Worm (Caenorhabditis elegans) whole organism, L4 larva: ENCODE data around the gene lys-8.
A peak's percentile ranks its signal among the peaks of the same experiment; 100 is the strongest.

Source experiments
- F10B5.3 ChIP-seq: sonication (generic microtip); optimal IDR thresholded peaks from 2 replicates; lab custom pipeline; 2016; ENCODE audit warnings: mild to moderate bottlenecking, missing genetic modification characterization, missing compliant biosample characterization
- F26F4.8 ChIP-seq: fragments of 200-800 bp; sonication (Bioruptor generic); conservative IDR thresholded peaks from 2 replicates; pipeline ENCODE4 v1.3.6; 2022; ENCODE audit warnings: missing genetic modification characterization, missing compliant biosample characterization
- F49E8.2 ChIP-seq: sonication (generic microtip); optimal IDR thresholded peaks from 2 replicates; lab custom pipeline; 2016; ENCODE audit warnings: missing compliant biosample characterization, mild to moderate bottlenecking, missing genetic modification characterization, borderline replicate concordance
- R02D3.7 ChIP-seq: fragments of 150-350 bp; sonication (generic microtip); optimal IDR thresholded peaks from 3 replicates; lab custom pipeline; 2014; ENCODE audit warnings: missing biosample characterization, missing genetic modification characterization
- T20F7.1 ChIP-seq: fragments of 200-800 bp; sonication (Bioruptor generic); optimal IDR thresholded peaks from 2 replicates; lab custom pipeline; 2018; ENCODE audit warnings: mild to moderate bottlenecking, missing genetic modification characterization, missing compliant biosample characterization
- Y5F2A.4 ChIP-seq: fragments of 200-800 bp; sonication (Bioruptor generic); optimal IDR thresholded peaks from 2 replicates; lab custom pipeline; 2018; ENCODE audit warnings: mild to moderate bottlenecking, missing genetic modification characterization, missing compliant biosample characterization
- ama-1 ChIP-seq: fragments of 150-350 bp; optimal IDR thresholded peaks from 2 replicates; lab custom pipeline; 2014; ENCODE audit warnings: inconsistent platforms, mixed read lengths
- ceh-20 ChIP-seq: fragments of 200-800 bp; sonication (Bioruptor generic); IDR thresholded peaks from 2 replicates; pipeline ENCODE4 v1.3.6; 2022; ENCODE audit warnings: missing genetic modification reagents, missing genetic modification characterization, missing compliant biosample characterization
- ceh-32 ChIP-seq: sonication (generic microtip); optimal IDR thresholded peaks from 2 replicates; lab custom pipeline; 2016; ENCODE audit warnings: mild to moderate bottlenecking, missing genetic modification characterization, missing compliant biosample characterization; ENCODE audit not compliant: poor library complexity
- ces-1 ChIP-seq: fragments of 150-350 bp; sonication (generic microtip); optimal IDR thresholded peaks from 4 replicates; lab custom pipeline; 2014; ENCODE audit warnings: missing biosample characterization, missing genetic modification reagents, missing genetic modification characterization
- ctbp-1 ChIP-seq: fragments of 200-800 bp; sonication (Bioruptor generic); IDR thresholded peaks from 2 replicates; pipeline ENCODE4 v1.3.6; 2022; ENCODE audit warnings: missing genetic modification reagents, missing genetic modification characterization, missing compliant biosample characterization
- daf-12 ChIP-seq: fragments of 150-350 bp; optimal IDR thresholded peaks from 2 replicates; lab custom pipeline; 2014; ENCODE audit warnings: missing biosample characterization, missing genetic modification reagents, missing genetic modification characterization
- daf-16 ChIP-seq, 3 experiments: sonication (generic microtip); optimal IDR thresholded peaks; 2 replicates each; lab custom pipeline; 2016 to 2017; ENCODE audit warnings: missing genetic modification characterization in 3 of 3, missing genetic modification reagents in 3 of 3, mild to moderate bottlenecking in 2 of 3, missing compliant biosample characterization in 2 of 3, missing biosample characterization in 1 of 3, moderate library complexity in 1 of 3
- daf-19 ChIP-seq: fragments of 200-800 bp; sonication (Bioruptor generic); conservative IDR thresholded peaks from 2 replicates; pipeline ENCODE4 v1.3.6; 2022; ENCODE audit warnings: missing genetic modification characterization, missing compliant biosample characterization
- daf-8 ChIP-seq: fragments of 200-800 bp; sonication (Bioruptor generic); IDR thresholded peaks from 2 replicates; pipeline ENCODE4 v1.3.6; 2022; ENCODE audit warnings: missing genetic modification characterization, missing compliant biosample characterization
- dmd-6 ChIP-seq: fragments of 200-800 bp; sonication (Bioruptor generic); IDR thresholded peaks from 2 replicates; pipeline ENCODE4 v1.3.6; 2022; ENCODE audit warnings: missing genetic modification reagents, missing genetic modification characterization, missing compliant biosample characterization
- dmd-9 ChIP-seq: fragments of 200-800 bp; sonication (Bioruptor generic); IDR thresholded peaks from 2 replicates; pipeline ENCODE4 v1.3.6; 2022; ENCODE audit warnings: missing genetic modification reagents, missing genetic modification characterization, missing compliant biosample characterization
- dve-1 ChIP-seq: sonication (generic microtip); optimal IDR thresholded peaks from 2 replicates; lab custom pipeline; 2017; ENCODE audit warnings: antibody characterized with exemption, mild to moderate bottlenecking, missing genetic modification characterization, missing compliant biosample characterization; ENCODE audit not compliant: insufficient read depth
- egl-27 ChIP-seq: sonication (generic microtip); optimal IDR thresholded peaks from 3 replicates; lab custom pipeline; 2017; ENCODE audit warnings: missing biosample characterization, missing genetic modification reagents, missing genetic modification characterization
- egl-43 ChIP-seq: fragments of 200-800 bp; sonication (Bioruptor generic); IDR thresholded peaks from 2 replicates; pipeline ENCODE4 v1.3.6; 2022; ENCODE audit warnings: missing genetic modification reagents, missing genetic modification characterization, missing compliant biosample characterization
- fkh-10 ChIP-seq: fragments of 150-350 bp; optimal IDR thresholded peaks from 2 replicates; lab custom pipeline; 2014; ENCODE audit warnings: missing biosample characterization, missing genetic modification reagents, missing genetic modification characterization
- fos-1 ChIP-seq: fragments of 150-350 bp; optimal IDR thresholded peaks from 2 replicates; lab custom pipeline; 2014; ENCODE audit warnings: missing biosample characterization, missing genetic modification characterization
- hlh-11 ChIP-seq: fragments of 200-800 bp; sonication (Bioruptor generic); optimal IDR thresholded peaks from 2 replicates; lab custom pipeline; 2018; ENCODE audit warnings: mild to moderate bottlenecking, missing genetic modification characterization, missing compliant biosample characterization
- jun-1 ChIP-seq: fragments of 150-350 bp; optimal IDR thresholded peaks from 2 replicates; lab custom pipeline; 2014; ENCODE audit warnings: missing biosample characterization, missing genetic modification reagents, missing genetic modification characterization
- lin-13 ChIP-seq: fragments of 150-350 bp; optimal IDR thresholded peaks from 2 replicates; lab custom pipeline; 2014; ENCODE audit warnings: missing biosample characterization, missing genetic modification reagents, missing genetic modification characterization
- lin-15B ChIP-seq: fragments of 150-350 bp; sonication (generic microtip); optimal IDR thresholded peaks from 3 replicates; lab custom pipeline; 2014; ENCODE audit warnings: missing biosample characterization, missing genetic modification characterization
- lin-29 ChIP-seq: fragments of 200-800 bp; sonication (Bioruptor generic); IDR thresholded peaks from 2 replicates; pipeline ENCODE4 v1.3.6; 2022; ENCODE audit warnings: missing genetic modification reagents, missing genetic modification characterization, missing compliant biosample characterization
- lin-39 ChIP-seq: fragments of 150-350 bp; optimal IDR thresholded peaks from 2 replicates; lab custom pipeline; 2014; ENCODE audit warnings: missing biosample characterization, missing genetic modification reagents, missing genetic modification characterization
- lir-3 ChIP-seq: sonication (generic microtip); optimal IDR thresholded peaks from 2 replicates; lab custom pipeline; 2016; ENCODE audit warnings: mild to moderate bottlenecking, missing genetic modification characterization, missing compliant biosample characterization
- lsy-2 ChIP-seq, 2 experiments: fragments of 150-350 bp in 1 of 2; sonication (generic microtip) in 1 of 2; optimal IDR thresholded peaks; 2 replicates each; lab custom pipeline; 2014 to 2017; ENCODE audit warnings: missing biosample characterization in 2 of 2, missing genetic modification characterization in 2 of 2
- madf-5 ChIP-seq, 2 experiments: fragments of 200-800 bp; sonication (Bioruptor generic); IDR thresholded peaks; 2 replicates each; pipeline ENCODE4 v1.3.6; 2022; ENCODE audit warnings: missing compliant biosample characterization in 2 of 2, missing genetic modification characterization in 2 of 2
- madf-9 ChIP-seq: fragments of 200-800 bp; sonication (Bioruptor generic); conservative IDR thresholded peaks from 2 replicates; pipeline ENCODE4 v1.3.6; 2022; ENCODE audit warnings: missing genetic modification reagents, missing genetic modification characterization, missing compliant biosample characterization
- mep-1 ChIP-seq: fragments of 150-350 bp; sonication (generic microtip); optimal IDR thresholded peaks from 3 replicates; lab custom pipeline; 2014; ENCODE audit warnings: missing biosample characterization, missing genetic modification characterization
- nhr-111 ChIP-seq: fragments of 200-800 bp; sonication (Bioruptor generic); optimal IDR thresholded peaks from 2 replicates; lab custom pipeline; 2018; ENCODE audit warnings: mild to moderate bottlenecking, missing genetic modification characterization, missing compliant biosample characterization
- nhr-237 ChIP-seq: sonication (generic microtip); optimal IDR thresholded peaks from 2 replicates; lab custom pipeline; 2017; ENCODE audit warnings: missing biosample characterization, missing genetic modification characterization
- nhr-41 ChIP-seq: fragments of 200-800 bp; sonication (Bioruptor generic); IDR thresholded peaks from 2 replicates; pipeline ENCODE4 v1.3.6; 2022; ENCODE audit warnings: missing genetic modification reagents, missing genetic modification characterization, missing compliant biosample characterization
- nhr-42 ChIP-seq: fragments of 200-800 bp; sonication (Bioruptor generic); IDR thresholded peaks from 2 replicates; pipeline ENCODE4 v1.3.6; 2022; ENCODE audit warnings: missing genetic modification characterization, missing compliant biosample characterization
- nhr-48 ChIP-seq: sonication (generic microtip); optimal IDR thresholded peaks from 2 replicates; lab custom pipeline; 2016; ENCODE audit warnings: mild to moderate bottlenecking, missing genetic modification characterization, missing compliant biosample characterization
- nhr-76 ChIP-seq: fragments of 150-350 bp; optimal IDR thresholded peaks from 2 replicates; lab custom pipeline; 2014; ENCODE audit warnings: missing biosample characterization, missing genetic modification characterization
- nhr-77 ChIP-seq: fragments of 150-350 bp; optimal IDR thresholded peaks from 2 replicates; lab custom pipeline; 2014; ENCODE audit warnings: missing biosample characterization, missing genetic modification characterization
- pqm-1 ChIP-seq: sonication (generic microtip); optimal IDR thresholded peaks from 2 replicates; lab custom pipeline; 2017; ENCODE audit warnings: missing biosample characterization, missing genetic modification characterization
- rbr-2 ChIP-seq: sonication (generic microtip); optimal IDR thresholded peaks from 2 replicates; lab custom pipeline; 2016; ENCODE audit warnings: missing genotype, missing genetic modification characterization, missing compliant biosample characterization
- spr-1 ChIP-seq: sonication (generic microtip); optimal IDR thresholded peaks from 2 replicates; lab custom pipeline; 2016; ENCODE audit warnings: mild to moderate bottlenecking, missing genetic modification characterization, missing compliant biosample characterization
- tra-1 ChIP-seq: fragments of 200-800 bp; sonication (Bioruptor generic); IDR thresholded peaks from 2 replicates; pipeline ENCODE4 v1.3.6; 2022; ENCODE audit warnings: missing genetic modification reagents, missing genetic modification characterization, missing compliant biosample characterization
- unc-39 ChIP-seq: sonication (generic microtip); optimal IDR thresholded peaks from 2 replicates; lab custom pipeline; 2017; ENCODE audit warnings: missing biosample characterization, missing genetic modification characterization
- unc-62 ChIP-seq, 3 experiments: fragments of 150-350 bp in 1 of 3; sonication (generic microtip); optimal IDR thresholded peaks in 2 of 3; peaks in 1 of 3; 1 replicate in 1 of 3; 2 replicates in 2 of 3; lab custom pipeline; 2014 to 2017; ENCODE audit warnings: missing biosample characterization in 3 of 3, missing genetic modification characterization in 3 of 3, missing genetic modification reagents in 3 of 3, missing genotype in 1 of 3
- vab-7 ChIP-seq: fragments of 200-800 bp; sonication (Bioruptor generic); IDR thresholded peaks from 2 replicates; pipeline ENCODE4 v1.3.6; 2022; ENCODE audit warnings: missing genetic modification reagents, missing genetic modification characterization, missing compliant biosample characterization
- zfp-3 ChIP-seq: fragments of 200-800 bp; sonication (Bioruptor generic); conservative IDR thresholded peaks from 2 replicates; pipeline ENCODE4 v1.3.6; 2022; ENCODE audit warnings: missing genetic modification reagents, missing genetic modification characterization, missing compliant biosample characterization
- zip-2 ChIP-seq: fragments of 150-350 bp; optimal IDR thresholded peaks from 2 replicates; lab custom pipeline; 2014; ENCODE audit warnings: missing biosample characterization, missing genetic modification characterization

Gene lys-8

DNA sequence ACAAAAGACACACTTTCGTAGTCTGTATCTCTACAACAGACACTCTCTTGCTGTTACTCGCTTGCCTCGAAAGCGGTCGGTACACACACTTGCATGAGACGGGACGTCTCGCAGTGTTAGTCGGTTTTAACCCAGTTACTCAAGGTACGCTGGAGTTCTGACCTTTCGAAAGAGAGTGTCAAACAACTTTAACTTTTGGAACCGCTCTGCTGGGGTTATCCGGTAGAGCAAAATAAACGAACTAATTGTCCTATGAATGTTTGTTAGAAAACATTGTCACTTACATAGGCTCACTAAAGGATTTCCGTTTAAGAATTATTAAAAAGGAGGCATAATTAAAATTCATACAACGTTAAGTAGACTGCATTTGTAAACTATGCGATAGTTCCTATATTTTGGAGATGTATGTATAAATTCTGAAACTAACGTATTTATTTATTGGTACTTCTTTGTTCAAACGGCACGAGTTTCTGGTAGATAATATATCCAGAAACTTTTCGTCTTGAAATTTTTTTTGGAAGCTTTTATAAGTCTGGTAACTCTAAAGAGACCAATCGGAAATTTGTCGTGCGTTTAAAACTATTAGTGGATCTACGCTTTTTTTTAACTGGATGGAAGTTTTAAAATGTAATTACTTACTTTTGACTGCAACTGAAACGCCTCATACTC lies 42.4 kb upstream of the lys-8 start (continued):
- TF ChIP-seq zfp-3 = peak; percentile 94
- TF ChIP-seq ama-1 = peak; percentile 100
- peak; percentile 65 for TF ChIP-seq lin-15B (tag; lab: Kevin White, UChicago)
- peak in 1 of 2 experiments; percentile 33; a peak in 1 of 4 replicates for TF ChIP-seq madf-5 (GFP tag; IDR thresholded peaks at IDR 0.05; lab: Robert Waterston, UW)
- TF ChIP-seq F26F4.8 (GFP tag; lab: Robert Waterston, UW) = no peak
- peak; percentile 92 for TF ChIP-seq zip-2
- peak; percentile 87 for TF ChIP-seq lir-3 (tag; lab: Kevin White, UChicago)
- TF ChIP-seq ctbp-1 (GFP tag; lab: Robert Waterston, UW) = peak; percentile 99
- TF ChIP-seq tra-1 (GFP tag; lab: Robert Waterston, UW) = peak; percentile 96
- TF ChIP-seq pqm-1 (tag; lab: Kevin White, UChicago) = peak; percentile 67
- TF ChIP-seq T20F7.1 (GFP tag; lab: Kevin White, UChicago) = peak; percentile 92
- peak; percentile 98 for TF ChIP-seq dmd-9 (GFP tag; lab: Robert Waterston, UW)
- TF ChIP-seq fos-1 = peak; percentile 77
- peak; percentile 99 for TF ChIP-seq dve-1
- TF ChIP-seq ceh-20 (GFP tag; lab: Robert Waterston, UW) = peak; percentile 97
- peak; percentile 99 for TF ChIP-seq mep-1 (tag; lab: Kevin White, UChicago)
- TF ChIP-seq nhr-77 (tag; lab: Kevin White, UChicago) = peak; percentile 97
- TF ChIP-seq lin-29 (GFP tag; lab: Robert Waterston, UW) = peak; percentile 91
- TF ChIP-seq madf-9 (GFP tag; lab: Robert Waterston, UW) = peak; percentile 94
- peak; percentile 97 for TF ChIP-seq spr-1 (tag; lab: Kevin White, UChicago)
- TF ChIP-seq egl-27 = no peak
- peak in 1 of 2 experiments; percentile 100 for TF ChIP-seq unc-62 (GFP tag; optimal IDR thresholded peaks at IDR 0.05 in 1 of 2; lab: Kevin White, UChicago)
- peak; percentile 94 for TF ChIP-seq unc-62 (tag; optimal IDR thresholded peaks at IDR 0.05; lab: Kevin White, UChicago)
- peak; percentile 94 for TF ChIP-seq vab-7
- TF ChIP-seq lin-13 = peak; percentile 92
- peak; percentile 82 for TF ChIP-seq F49E8.2 (tag; lab: Kevin White, UChicago)
- peak; percentile 97 for TF ChIP-seq nhr-111 (GFP tag; lab: Kevin White, UChicago)
- TF ChIP-seq daf-12 = no peak
- TF ChIP-seq nhr-237 (tag; lab: Kevin White, UChicago) = peak; percentile 65
- TF ChIP-seq F10B5.3 (tag; lab: Kevin White, UChicago) = peak; percentile 93
- TF ChIP-seq nhr-41 (GFP tag; lab: Robert Waterston, UW) = peak; percentile 88
- peak; percentile 99 for TF ChIP-seq egl-43 (GFP tag; lab: Robert Waterston, UW)
- peak; percentile 97 for TF ChIP-seq jun-1 (tag; lab: Kevin White, UChicago)
- TF ChIP-seq nhr-42 (GFP tag; lab: Robert Waterston, UW) = peak; percentile 96
- peak; percentile 98 for TF ChIP-seq rbr-2 (tag; lab: Kevin White, UChicago)
- peak; percentile 94 to 96 for TF ChIP-seq lsy-2 (tag; optimal IDR thresholded peaks at IDR 0.05; lab: Kevin White, UChicago)
- peak; percentile 83 to 90 for TF ChIP-seq daf-16 (GFP tag; optimal IDR thresholded peaks at IDR 0.05; lab: Kevin White, UChicago)
- TF ChIP-seq daf-16 (tag; optimal IDR thresholded peaks at IDR 0.05; lab: Kevin White, UChicago) = peak; percentile 94
- peak; percentile 98 for TF ChIP-seq dmd-6 (GFP tag; lab: Robert Waterston, UW)
- TF ChIP-seq unc-39 = no peak
- peak; percentile 44 for TF ChIP-seq R02D3.7 (tag; lab: Kevin White, UChicago)
- peak; percentile 95 for TF ChIP-seq nhr-48
- peak; percentile 89 for TF ChIP-seq ceh-32 (tag; lab: Kevin White, UChicago)
- peak; percentile 66 for TF ChIP-seq lin-39
- TF ChIP-seq daf-8 (GFP tag; lab: Robert Waterston, UW) = peak; percentile 84; the same call in 1 of the 2 replicates
- TF ChIP-seq ces-1 (GFP tag; lab: Kevin White, UChicago) = peak; percentile 93
- TF ChIP-seq nhr-76 (tag; lab: Kevin White, UChicago) = peak; percentile 46
- peak; percentile 97 for TF ChIP-seq hlh-11
- TF ChIP-seq daf-19 = peak; percentile 95
- TF ChIP-seq Y5F2A.4 (GFP tag; lab: Kevin White, UChicago) = peak; percentile 86
- TF ChIP-seq fkh-10 (GFP tag; lab: Kevin White, UChicago) = peak; percentile 98
